Worm (Caenorhabditis elegans): ENCODE results near the gene clec-156.
A peak's percentile ranks its signal among the peaks of the same experiment; 100 is the strongest.

The clec-156 gene

ce11 chrIII:4856992-4857391, 14.9 kb upstream of the clec-156 start:
- TF ChIP-seq nhr-28 (tag; optimal IDR thresholded peaks at IDR 0.05), result no peak
- no peak for TF ChIP-seq R02D3.7 (tag; optimal IDR thresholded peaks at IDR 0.05)
- TF ChIP-seq ceh-16 (tag; optimal IDR thresholded peaks at IDR 0.05), result no peak
- no peak for TF ChIP-seq mml-1 (tag; optimal IDR thresholded peaks at IDR 0.05)
- no peak for TF ChIP-seq pqm-1 (tag; optimal IDR thresholded peaks at IDR 0.05)
- no peak for TF ChIP-seq pha-4 (tag; optimal IDR thresholded peaks at IDR 0.05)
- TF ChIP-seq fkh-10 (GFP tag; optimal IDR thresholded peaks at IDR 0.05), result no peak
- no peak for TF ChIP-seq ztf-11 (tag; optimal IDR thresholded peaks at IDR 0.05)
- TF ChIP-seq nhr-77 (tag; optimal IDR thresholded peaks at IDR 0.05), result no peak
- TF ChIP-seq lsy-12 (tag; optimal IDR thresholded peaks at IDR 0.05), result no peak
- TF ChIP-seq lin-39 (tag; optimal IDR thresholded peaks at IDR 0.05), result no peak
- no peak for TF ChIP-seq nhr-237 (tag; optimal IDR thresholded peaks at IDR 0.05)

DNA sequence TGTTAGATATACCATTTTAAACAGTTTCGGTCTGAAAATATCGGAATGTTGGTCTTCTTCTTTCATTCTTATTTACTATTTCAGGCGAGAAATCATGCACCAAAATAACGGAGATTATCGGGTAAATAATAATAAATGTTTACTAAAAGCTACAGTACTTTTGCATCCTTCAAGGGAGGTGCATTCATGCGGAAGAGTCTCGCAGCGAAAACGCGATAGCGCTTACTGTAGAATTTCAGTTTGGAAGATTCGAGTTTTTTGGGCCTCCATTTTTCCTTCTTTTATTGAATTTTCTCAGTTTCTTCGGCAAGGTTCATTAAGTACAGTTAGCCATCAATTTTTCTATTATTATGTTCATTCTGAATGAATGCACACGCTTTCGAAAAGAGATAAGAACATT, 14.0 kb upstream of the clec-156 start, which contains the start of gene C35D10.7:
C35D10.7 (plus strand) TSS at position 85 of the 400 bp plus-strand sequence.
- TF ChIP-seq ceh-82 (tag; optimal IDR thresholded peaks at IDR 0.05) (no peak), ztf-4 (tag; optimal IDR thresholded peaks at IDR 0.05) (no peak), ceh-9 (tag; optimal IDR thresholded peaks at IDR 0.05) (no peak), snpc-4 (tag; optimal IDR thresholded peaks at IDR 0.05) (no peak), fkh-10 (GFP tag; optimal IDR thresholded peaks at IDR 0.05) (no peak), nfya-1 (tag; optimal IDR thresholded peaks at IDR 0.05; ENCODE audit: insufficient read depth) (no peak), fos-1 (tag; optimal IDR thresholded peaks at IDR 0.05) (no peak), ztf-11 (tag; optimal IDR thresholded peaks at IDR 0.05) (no peak), lin-39 (tag; optimal IDR thresholded peaks at IDR 0.05) (no peak)

- TF ChIP-seq fkh-2 (tag; optimal IDR thresholded peaks at IDR 0.05) (no peak), unc-62 (GFP tag; optimal IDR thresholded peaks at IDR 0.05) (no peak), nhr-28 (tag; optimal IDR thresholded peaks at IDR 0.05) (no peak)
Observed at ce11 chrIII:4854918-4855317, 12.8 kb upstream of the clec-156 start, which contains the start of gene C35D10.8. TSS of gene C35D10.8 (plus strand) at chrIII:4855218.

DNA sequence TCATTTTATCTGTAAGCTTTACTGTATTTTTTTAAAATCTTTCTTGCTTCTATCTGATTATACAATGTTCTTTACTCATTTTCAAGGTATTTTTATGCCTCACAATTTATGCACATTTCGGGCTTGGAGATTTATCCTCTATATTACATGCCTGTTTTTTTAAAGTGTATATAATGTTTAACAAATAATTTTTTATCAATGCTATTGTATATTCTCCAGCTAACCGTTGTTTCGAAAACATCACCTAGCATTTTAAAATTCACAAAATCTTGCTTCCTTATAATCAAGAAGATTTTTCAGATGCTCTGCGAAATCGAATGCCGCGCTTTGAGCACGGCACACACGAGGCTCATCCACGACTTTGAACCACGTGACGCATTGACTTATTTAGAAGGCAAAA, 10.0 kb upstream of the clec-156 start, which contains the start of gene ced-4:
ced-4 (plus strand) TSS at position 301 of the 400 bp plus-strand sequence.
- no peak for TF ChIP-seq aly-2 (tag; optimal IDR thresholded peaks at IDR 0.05)
- no peak for TF ChIP-seq nhr-11 (tag; optimal IDR thresholded peaks at IDR 0.05)
- no peak for TF ChIP-seq fos-1 (tag; optimal IDR thresholded peaks at IDR 0.05)
- TF ChIP-seq sea-2 (GFP tag; optimal IDR thresholded peaks at IDR 0.05), result no peak
- no peak for TF ChIP-seq ceh-9 (tag; optimal IDR thresholded peaks at IDR 0.05)
- TF ChIP-seq elt-1 (tag; optimal IDR thresholded peaks at IDR 0.05), result no peak

DNA sequence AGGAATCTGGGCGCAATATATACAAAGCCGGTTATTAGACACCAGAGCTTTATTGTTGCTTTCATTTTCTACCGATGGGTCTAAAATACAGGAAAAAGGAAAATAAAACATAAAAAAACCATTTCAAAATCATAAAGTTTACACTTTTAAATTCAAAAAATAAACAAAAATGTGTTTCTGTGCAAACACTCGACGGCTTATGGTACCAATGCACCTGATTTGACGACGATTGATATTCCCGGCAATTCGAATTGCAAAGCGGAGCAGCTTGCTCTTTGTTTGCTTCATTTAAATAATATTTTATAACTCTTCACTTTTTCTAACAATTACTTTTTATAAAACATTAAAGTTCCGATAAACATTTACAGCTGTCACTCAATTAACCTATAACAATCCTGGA, 8.1 kb upstream of the clec-156 start, which contains the start of gene F26A1.1:
F26A1.1 (plus strand) TSS at position 369 of the 400 bp plus-strand sequence.
- no peak for TF ChIP-seq nhr-11 (tag; optimal IDR thresholded peaks at IDR 0.05)
- peak; percentile 71 for TF ChIP-seq pha-4 (tag; optimal IDR thresholded peaks at IDR 0.05)
- TF ChIP-seq lin-15B (tag; optimal IDR thresholded peaks at IDR 0.05), result peak; percentile 24
- no peak for TF ChIP-seq daf-12 (tag; optimal IDR thresholded peaks at IDR 0.05)
- TF ChIP-seq tbx-2 (tag; optimal IDR thresholded peaks at IDR 0.05), result no peak
- TF ChIP-seq lsy-12 (tag; optimal IDR thresholded peaks at IDR 0.05), result no peak
- TF ChIP-seq zag-1 (tag; optimal IDR thresholded peaks at IDR 0.05), result no peak
- TF ChIP-seq jun-1 (tag; optimal IDR thresholded peaks at IDR 0.05), result no peak
- no peak for TF ChIP-seq mdl-1 (tag; optimal IDR thresholded peaks at IDR 0.05)
- no peak for TF ChIP-seq hmg-11 (tag; optimal IDR thresholded peaks at IDR 0.05)
- no peak for TF ChIP-seq elt-3 (tag; optimal IDR thresholded peaks at IDR 0.05)
- no peak for TF ChIP-seq snpc-4 (tag; optimal IDR thresholded peaks at IDR 0.05)
- TF ChIP-seq R02D3.7 (tag; optimal IDR thresholded peaks at IDR 0.05), result no peak
- no peak for TF ChIP-seq ceh-9 (tag; optimal IDR thresholded peaks at IDR 0.05)
- no peak for TF ChIP-seq nhr-12 (tag; optimal IDR thresholded peaks at IDR 0.05)
- no peak for TF ChIP-seq nhr-77 (tag; optimal IDR thresholded peaks at IDR 0.05)
- TF ChIP-seq nfya-1 (tag; optimal IDR thresholded peaks at IDR 0.05; ENCODE audit: insufficient read depth), result peak; percentile 31
- no peak for TF ChIP-seq unc-62 (GFP tag; optimal IDR thresholded peaks at IDR 0.05)
- TF ChIP-seq elt-1 (tag; optimal IDR thresholded peaks at IDR 0.05), result no peak
- TF ChIP-seq fkh-10 (GFP tag; optimal IDR thresholded peaks at IDR 0.05), result no peak
- no peak for TF ChIP-seq unc-39 (tag; optimal IDR thresholded peaks at IDR 0.05)
- peak; percentile 45 for TF ChIP-seq skn-1 (tag; optimal IDR thresholded peaks at IDR 0.05)
- no peak for TF ChIP-seq ceh-28 (tag; optimal IDR thresholded peaks at IDR 0.05)
- TF ChIP-seq pqm-1 (tag; optimal IDR thresholded peaks at IDR 0.05), result no peak
- no peak for TF ChIP-seq eor-1 (tag; optimal IDR thresholded peaks at IDR 0.05)
